Fruit fly (Drosophila melanogaster) whole organism, prepupa: ENCODE measurements around the gene VhaSFD.

Experiments
- Blimp-1 ChIP-seq: fragments of 200-800 bp; sonication (Bioruptor generic); optimal IDR thresholded peaks from 3 replicates; lab custom pipeline; 2017; ENCODE audit warnings: missing biosample characterization, missing genetic modification characterization, mild to moderate bottlenecking, moderate library complexity, missing genetic modification reagents
- CG10631 ChIP-seq: fragments of 200-800 bp; sonication (Bioruptor generic); optimal IDR thresholded peaks from 2 replicates; lab custom pipeline; 2016; ENCODE audit warnings: missing biosample characterization, missing genetic modification characterization
- CG10669 ChIP-seq: fragments of 200-800 bp; sonication (Bioruptor generic); optimal IDR thresholded peaks from 3 replicates; lab custom pipeline; 2018; ENCODE audit warnings: missing biosample characterization, mild to moderate bottlenecking, missing genetic modification characterization, moderate library complexity
- CG11294 ChIP-seq: fragments of 200-800 bp; sonication (Bioruptor generic); IDR thresholded peaks from 2 replicates; pipeline ENCODE4 v1.3.6; 2022; ENCODE audit warnings: missing biosample characterization, missing genetic modification characterization
- CG11762 ChIP-seq: fragments of 200-800 bp; sonication (Bioruptor generic); optimal IDR thresholded peaks from 3 replicates; lab custom pipeline; 2016; ENCODE audit warnings: missing biosample characterization, missing genetic modification characterization; ENCODE audit not compliant: insufficient read depth
- CG11902 ChIP-seq: fragments of 200-800 bp; sonication (Bioruptor generic); optimal IDR thresholded peaks from 3 replicates; lab custom pipeline; 2016; ENCODE audit warnings: missing biosample characterization, missing genetic modification characterization
- CG15336 ChIP-seq: fragments of 200-800 bp; sonication (Bioruptor generic); IDR thresholded peaks from 2 replicates; pipeline ENCODE4 v1.3.6; 2022; ENCODE audit warnings: missing biosample characterization, missing genetic modification characterization
- CG1621 ChIP-seq: fragments of 200-800 bp; sonication (Bioruptor generic); optimal IDR thresholded peaks from 3 replicates; lab custom pipeline; 2018; ENCODE audit warnings: missing biosample characterization, mild to moderate bottlenecking, missing genetic modification characterization
- CG3032 ChIP-seq: fragments of 200-800 bp; optimal IDR thresholded peaks from 2 replicates; lab custom pipeline; 2019; ENCODE audit warnings: missing biosample characterization, mild to moderate bottlenecking, missing genetic modification characterization, moderate library complexity
- CG34406 ChIP-seq: fragments of 200-800 bp; sonication (Bioruptor generic); optimal IDR thresholded peaks from 3 replicates; lab custom pipeline; 2016; ENCODE audit warnings: missing biosample characterization, missing genetic modification characterization
- CG3919 ChIP-seq: fragments of 200-800 bp; sonication (Bioruptor generic); optimal IDR thresholded peaks from 3 replicates; lab custom pipeline; 2016; ENCODE audit warnings: missing biosample characterization, missing genetic modification characterization
- CG4318 ChIP-seq: fragments of 200-800 bp; sonication (Bioruptor generic); optimal IDR thresholded peaks from 3 replicates; lab custom pipeline; 2017; ENCODE audit warnings: missing biosample characterization, mild to moderate bottlenecking, missing genetic modification characterization
- CG6792 ChIP-seq: fragments of 200-800 bp; sonication (Bioruptor generic); optimal IDR thresholded peaks from 3 replicates; lab custom pipeline; 2016; ENCODE audit warnings: missing biosample characterization, missing genetic modification characterization
- CG6808 ChIP-seq: fragments of 200-800 bp; sonication (Bioruptor generic); optimal IDR thresholded peaks from 3 replicates; lab custom pipeline; 2017; ENCODE audit warnings: missing biosample characterization, missing genetic modification characterization, mild to moderate bottlenecking, moderate library complexity, missing genetic modification reagents
- CG7368 ChIP-seq: fragments of 200-800 bp; sonication (Bioruptor generic); optimal IDR thresholded peaks from 3 replicates; lab custom pipeline; 2016; ENCODE audit warnings: missing biosample characterization, missing genetic modification characterization
- CG8119 ChIP-seq: fragments of 200-800 bp; sonication (Bioruptor generic); IDR thresholded peaks from 3 replicates; pipeline ENCODE4 v1.3.6; 2022; ENCODE audit warnings: missing biosample characterization, missing genetic modification characterization
- CG8319 ChIP-seq: fragments of 200-800 bp; sonication (Bioruptor generic); optimal IDR thresholded peaks from 3 replicates; lab custom pipeline; 2016; ENCODE audit warnings: missing biosample characterization, missing genetic modification characterization
- CG9139 ChIP-seq: fragments of 200-800 bp; sonication (Bioruptor generic); optimal IDR thresholded peaks from 3 replicates; lab custom pipeline; 2017; ENCODE audit warnings: missing biosample characterization, mild to moderate bottlenecking, missing genetic modification characterization
- Eip75B ChIP-seq: fragments of 200-800 bp; sonication (Bioruptor generic); optimal IDR thresholded peaks from 3 replicates; lab custom pipeline; 2016; ENCODE audit warnings: missing biosample characterization, missing genetic modification characterization
- Eip93F ChIP-seq: fragments of 200-800 bp; sonication (Bioruptor generic); optimal IDR thresholded peaks from 2 replicates; lab custom pipeline; 2016; ENCODE audit warnings: missing biosample characterization, mild to moderate bottlenecking, missing genetic modification characterization
- Gug ChIP-seq: fragments of 200-800 bp; sonication (Bioruptor generic); IDR thresholded peaks from 2 replicates; pipeline ENCODE4 v1.3.6; 2022; ENCODE audit warnings: missing biosample characterization, missing genetic modification characterization
- Hr38 ChIP-seq: sonication (Bioruptor generic); optimal IDR thresholded peaks from 2 replicates; lab custom pipeline; 2016; ENCODE audit warnings: missing biosample characterization, missing genetic modification characterization
- Hr39 ChIP-seq: fragments of 200-800 bp; sonication (Bioruptor generic); optimal IDR thresholded peaks from 2 replicates; lab custom pipeline; 2016; ENCODE audit warnings: missing biosample characterization, missing genetic modification characterization
- Hr4 ChIP-seq: fragments of 200-800 bp; sonication (Bioruptor generic); optimal IDR thresholded peaks from 3 replicates; lab custom pipeline; 2016; ENCODE audit warnings: missing biosample characterization, missing genetic modification characterization
- Lpt ChIP-seq: fragments of 200-800 bp; sonication (Bioruptor generic); optimal IDR thresholded peaks from 3 replicates; lab custom pipeline; 2016; ENCODE audit warnings: missing biosample characterization, missing genetic modification characterization
- Met ChIP-seq: fragments of 200-800 bp; sonication (Bioruptor generic); optimal IDR thresholded peaks from 3 replicates; lab custom pipeline; 2016; ENCODE audit warnings: missing biosample characterization, missing genetic modification characterization
- OdsH ChIP-seq: fragments of 200-800 bp; sonication (Bioruptor generic); optimal IDR thresholded peaks from 3 replicates; lab custom pipeline; 2016; ENCODE audit warnings: missing biosample characterization, missing genetic modification characterization
- Smox ChIP-seq: fragments of 200-800 bp; sonication (Bioruptor generic); optimal IDR thresholded peaks from 3 replicates; lab custom pipeline; 2016; ENCODE audit warnings: missing biosample characterization, missing genetic modification characterization
- Sox102F ChIP-seq: fragments of 200-800 bp; sonication (Bioruptor generic); optimal IDR thresholded peaks from 2 replicates; lab custom pipeline; 2016; ENCODE audit warnings: missing biosample characterization, mild to moderate bottlenecking, missing genetic modification characterization
- Sox15 ChIP-seq: fragments of 200-800 bp; sonication (Bioruptor generic); optimal IDR thresholded peaks from 3 replicates; lab custom pipeline; 2016; ENCODE audit warnings: missing biosample characterization, missing genetic modification characterization
- achi ChIP-seq: fragments of 200-800 bp; sonication (Bioruptor generic); optimal IDR thresholded peaks from 3 replicates; lab custom pipeline; 2016; ENCODE audit warnings: missing biosample characterization, missing genetic modification characterization
- acj6 ChIP-seq: fragments of 200-800 bp; sonication (Bioruptor generic); optimal IDR thresholded peaks from 3 replicates; lab custom pipeline; 2016; ENCODE audit warnings: missing biosample characterization, missing genetic modification characterization
- cyc ChIP-seq: fragments of 200-800 bp; sonication (Bioruptor generic); optimal IDR thresholded peaks from 3 replicates; lab custom pipeline; 2016; ENCODE audit warnings: missing biosample characterization, missing genetic modification characterization
- dac ChIP-seq: fragments of 200-800 bp; sonication (Bioruptor generic); optimal IDR thresholded peaks from 2 replicates; lab custom pipeline; 2017; ENCODE audit warnings: missing biosample characterization, mild to moderate bottlenecking, missing genetic modification characterization
- dsx ChIP-seq: fragments of 200-800 bp; optimal IDR thresholded peaks from 3 replicates; lab custom pipeline; 2019; ENCODE audit warnings: missing biosample characterization, mild to moderate bottlenecking, missing genetic modification characterization, moderate library complexity; ENCODE audit not compliant: poor library complexity, severe bottlenecking
- eg ChIP-seq: fragments of 200-800 bp; sonication (Bioruptor generic); IDR thresholded peaks from 3 replicates; pipeline ENCODE4 v1.3.6; 2022; ENCODE audit warnings: missing biosample characterization, missing genetic modification characterization
- esn ChIP-seq: fragments of 200-800 bp; sonication (Bioruptor generic); optimal IDR thresholded peaks from 2 replicates; lab custom pipeline; 2016; ENCODE audit warnings: missing biosample characterization, mild to moderate bottlenecking, missing genetic modification characterization, moderate library complexity
- fd59A ChIP-seq: fragments of 200-800 bp; sonication (Bioruptor generic); optimal IDR thresholded peaks from 2 replicates; lab custom pipeline; 2017; ENCODE audit warnings: missing biosample characterization, mild to moderate bottlenecking, missing genetic modification characterization, missing genetic modification reagents
- fd85E ChIP-seq: fragments of 200-800 bp; sonication (Bioruptor generic); optimal IDR thresholded peaks from 3 replicates; lab custom pipeline; 2016; ENCODE audit warnings: missing biosample characterization, missing genetic modification characterization
- net ChIP-seq: fragments of 200-800 bp; sonication (Bioruptor generic); optimal IDR thresholded peaks from 3 replicates; lab custom pipeline; 2016; ENCODE audit warnings: missing biosample characterization, missing genetic modification characterization
- spab ChIP-seq: fragments of 200-800 bp; sonication (Bioruptor generic); optimal IDR thresholded peaks from 2 replicates; lab custom pipeline; 2017; ENCODE audit warnings: missing biosample characterization, mild to moderate bottlenecking, missing genetic modification characterization, missing genetic modification reagents
- ss ChIP-seq, 2 experiments: fragments of 200-800 bp; sonication (Bioruptor generic); optimal IDR thresholded peaks; 2 replicates in 1 of 2; 3 replicates in 1 of 2; lab custom pipeline; 2017 to 2018; ENCODE audit warnings: mild to moderate bottlenecking in 2 of 2, missing biosample characterization in 2 of 2, missing genetic modification characterization in 2 of 2, moderate library complexity in 1 of 2
- topi ChIP-seq: fragments of 200-800 bp; sonication (Bioruptor generic); optimal IDR thresholded peaks from 3 replicates; lab custom pipeline; 2016; ENCODE audit warnings: missing biosample characterization, missing genetic modification characterization
- vri ChIP-seq: fragments of 200-800 bp; sonication (Bioruptor generic); optimal IDR thresholded peaks from 3 replicates; lab custom pipeline; 2016; ENCODE audit warnings: missing biosample characterization, mild to moderate bottlenecking, missing genetic modification characterization

VhaSFD gene

dm6 chr2L:16684908-16685611, 42.6 kb downstream of the VhaSFD start (continued):
- TF ChIP-seq topi, result no peak
- TF ChIP-seq CG1621, result peak; percentile 5
- peak; percentile 60 for TF ChIP-seq CG10669 (GFP tag; lab: Kevin White, UChicago)
- TF ChIP-seq fd85E (GFP tag; lab: Kevin White, UChicago), result peak; percentile 29
- TF ChIP-seq CG8119, result peak; percentile 71; the same call in 2 of the 3 replicates
- TF ChIP-seq CG11902 (GFP tag; lab: Kevin White, UChicago), result peak; percentile 27
- TF ChIP-seq CG10631 (GFP tag; lab: Kevin White, UChicago), result peak; percentile 86
- peak; percentile 78 for TF ChIP-seq CG11762 (GFP tag; lab: Kevin White, UChicago)
- peak; percentile 49 for TF ChIP-seq CG8319 (GFP tag; lab: Kevin White, UChicago)
- no peak for TF ChIP-seq Eip93F (GFP tag; lab: Kevin White, UChicago)
- TF ChIP-seq cyc (GFP tag; lab: Kevin White, UChicago), result peak; percentile 7
- TF ChIP-seq spab (GFP tag; lab: Kevin White, UChicago), result peak; percentile 76
- TF ChIP-seq Hr38 (GFP tag; lab: Kevin White, UChicago), result no peak
- peak; percentile 81 for TF ChIP-seq dsx (GFP tag; lab: Kevin White, UChicago)
- TF ChIP-seq Smox, result peak; percentile 61
- peak; percentile 68 for TF ChIP-seq fd59A (GFP tag; lab: Kevin White, UChicago)
- peak; percentile 85 for TF ChIP-seq net (GFP tag; lab: Kevin White, UChicago)
- TF ChIP-seq Eip75B (GFP tag; lab: Kevin White, UChicago), result peak; percentile 42
- peak; percentile 48 for TF ChIP-seq CG9139 (GFP tag; lab: Kevin White, UChicago)
- TF ChIP-seq dac (GFP tag; lab: Kevin White, UChicago), result no peak
- TF ChIP-seq esn, result peak; percentile 74
- no peak for TF ChIP-seq Blimp-1 (GFP tag; lab: Kevin White, UChicago)
- TF ChIP-seq CG34406 (GFP tag; lab: Kevin White, UChicago), result peak; percentile 83
- peak; percentile 79 to 83 for TF ChIP-seq ss (GFP tag; optimal IDR thresholded peaks at IDR 0.05; lab: Kevin White, UChicago)
- peak; percentile 81 for TF ChIP-seq CG6808
- TF ChIP-seq CG7368 (GFP tag; lab: Kevin White, UChicago), result peak; percentile 43
- TF ChIP-seq CG3032 (tag; lab: Kevin White, UChicago), result peak; percentile 89
- TF ChIP-seq Sox102F, result no peak
- peak; percentile 83 for TF ChIP-seq Lpt (GFP tag; lab: Kevin White, UChicago)
- peak; percentile 75 for TF ChIP-seq Met (GFP tag; lab: Kevin White, UChicago)
- TF ChIP-seq eg (GFP tag; lab: Robert Waterston, UW), result peak; percentile 66
- TF ChIP-seq Gug (GFP tag; lab: Robert Waterston, UW), result peak; percentile 43; the same call in 1 of the 2 replicates
- TF ChIP-seq, all 60 proteins: peak for 49

- TF ChIP-seq CG6792 (GFP tag; lab: Kevin White, UChicago) (peak; percentile 93), achi (GFP tag; lab: Kevin White, UChicago) (peak; percentile 96), vri (peak; percentile 85), Hr39 (peak; percentile 91), CG10631 (GFP tag; lab: Kevin White, UChicago) (peak; percentile 92), CG3919 (GFP tag; lab: Kevin White, UChicago) (peak; percentile 97), CG11902 (GFP tag; lab: Kevin White, UChicago) (peak; percentile 79), Met (GFP tag; lab: Kevin White, UChicago) (peak; percentile 92), OdsH (GFP tag; lab: Kevin White, UChicago) (peak; percentile 96), Sox15 (GFP tag; lab: Kevin White, UChicago) (peak; percentile 88), acj6 (GFP tag; lab: Kevin White, UChicago) (peak; percentile 95), CG9139 (GFP tag; lab: Kevin White, UChicago) (peak; percentile 94), Lpt (GFP tag; lab: Kevin White, UChicago) (peak; percentile 94), CG1621 (peak; percentile 95), CG11294 (GFP tag; lab: Robert Waterston, UW) (peak; percentile 45), CG15336 (GFP tag; lab: Robert Waterston, UW) (peak; percentile 97), ss (GFP tag; optimal IDR thresholded peaks at IDR 0.05; lab: Kevin White, UChicago) (peak; percentile 96 to 97), fd59A (GFP tag; lab: Kevin White, UChicago) (peak; percentile 96), Eip75B (GFP tag; lab: Kevin White, UChicago) (peak; percentile 96), CG4318 (peak; percentile 95), Eip93F (GFP tag; lab: Kevin White, UChicago) (peak; percentile 61), Hr4 (GFP tag; lab: Kevin White, UChicago) (peak; percentile 96), dac (GFP tag; lab: Kevin White, UChicago) (peak; percentile 92), dsx (GFP tag; lab: Kevin White, UChicago) (peak; percentile 97)
Measured at dm6 chr2L:16683958-16684877, 43.4 kb downstream of the VhaSFD start, which contains the start of gene CG31807. CG31807 (minus strand) TSS chr2L:16684008.
